Fruit fly (Drosophila melanogaster): Measurements from ENCODE around the gene CG11357.

DNA sequence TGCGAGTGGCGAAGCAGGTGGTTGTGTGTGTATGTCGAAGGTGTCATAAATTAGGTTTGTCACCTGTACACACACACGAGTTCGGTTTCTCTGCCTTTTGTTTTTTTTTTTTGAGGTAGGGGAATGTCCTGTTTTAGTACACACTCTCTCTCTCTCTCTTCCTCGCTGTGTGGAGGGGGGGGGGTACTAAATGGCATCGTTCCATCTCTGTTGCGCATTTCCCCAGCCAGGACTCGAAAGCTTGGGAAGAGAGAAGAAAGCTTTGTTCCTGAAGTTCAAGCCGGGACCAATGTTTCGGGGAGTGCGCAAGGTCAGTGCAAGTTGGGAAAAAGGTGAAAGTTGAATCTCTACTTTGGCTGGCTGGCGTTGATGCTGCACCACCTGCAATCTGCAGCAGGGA is 32.6 kb downstream of the CG11357 start:
- no peak for TF ChIP-seq fru (GFP tag; optimal IDR thresholded peaks at IDR 0.05)
- TF ChIP-seq Sp1 (GFP tag; optimal IDR thresholded peaks at IDR 0.05): no peak
- TF ChIP-seq Myc (optimal IDR thresholded peaks at IDR 0.05): no peak
- TF ChIP-seq tai (GFP tag; optimal IDR thresholded peaks at IDR 0.05): no peak
- no peak for TF ChIP-seq br (GFP tag; optimal IDR thresholded peaks at IDR 0.05)
- no peak for TF ChIP-seq dmrt93B (GFP tag; optimal IDR thresholded peaks at IDR 0.05)
- no peak for TF ChIP-seq brk (GFP tag; optimal IDR thresholded peaks at IDR 0.05)
- no peak for TF ChIP-seq h (GFP tag; optimal IDR thresholded peaks at IDR 0.05)
